Worm (Caenorhabditis elegans) whole organism, L3 larva: Measurements from ENCODE around the gene C01B10.9.
A peak's percentile ranks its signal among the peaks of the same experiment; 100 is the strongest.

ENCODE experiments used
- R02D3.7 ChIP-seq: fragments of 150-350 bp; optimal IDR thresholded peaks from 2 replicates; lab custom pipeline; 2014; ENCODE audit warnings: missing biosample characterization, missing genetic modification characterization
- ZK546.5 ChIP-seq: sonication (generic microtip); optimal IDR thresholded peaks from 2 replicates; lab custom pipeline; 2017; ENCODE audit warnings: missing biosample characterization, missing genetic modification characterization
- aly-2 ChIP-seq: fragments of 150-350 bp; optimal IDR thresholded peaks from 2 replicates; lab custom pipeline; 2014; ENCODE audit warnings: missing biosample characterization, missing genetic modification characterization
- ama-1 ChIP-seq: fragments of 150-350 bp; optimal IDR thresholded peaks from 2 replicates; lab custom pipeline; 2018
- ceh-16 ChIP-seq: sonication (generic microtip); optimal IDR thresholded peaks from 2 replicates; lab custom pipeline; 2017; ENCODE audit warnings: missing biosample characterization, missing genetic modification characterization
- ceh-28 ChIP-seq: fragments of 150-350 bp; optimal IDR thresholded peaks from 2 replicates; lab custom pipeline; 2014; ENCODE audit warnings: missing biosample characterization, missing genetic modification reagents, missing genetic modification characterization
- ceh-82 ChIP-seq: fragments of 150-350 bp; optimal IDR thresholded peaks from 2 replicates; lab custom pipeline; 2014; ENCODE audit warnings: missing biosample characterization, missing genetic modification characterization
- ceh-9 ChIP-seq: sonication (generic microtip); optimal IDR thresholded peaks from 2 replicates; lab custom pipeline; 2018; ENCODE audit warnings: missing biosample characterization, missing genetic modification characterization
- daf-12 ChIP-seq: fragments of 150-350 bp; optimal IDR thresholded peaks from 2 replicates; lab custom pipeline; 2014; ENCODE audit warnings: missing biosample characterization, missing genetic modification reagents, missing genetic modification characterization
- egl-27 ChIP-seq: sonication (generic microtip); optimal IDR thresholded peaks from 4 replicates; lab custom pipeline; 2017; ENCODE audit warnings: missing biosample characterization, missing genetic modification reagents, missing genetic modification characterization
- egl-5 ChIP-seq: fragments of 150-350 bp; optimal IDR thresholded peaks from 2 replicates; lab custom pipeline; 2017; ENCODE audit warnings: missing biosample characterization, missing genetic modification reagents, missing genetic modification characterization, inconsistent platforms
- elt-1 ChIP-seq: fragments of 150-350 bp; optimal IDR thresholded peaks from 2 replicates; lab custom pipeline; 2014; ENCODE audit warnings: missing biosample characterization, missing genetic modification characterization
- elt-2 ChIP-seq: sonication (generic microtip); optimal IDR thresholded peaks from 2 replicates; lab custom pipeline; 2016; ENCODE audit warnings: missing genetic modification reagents, mild to moderate bottlenecking, missing genetic modification characterization, missing compliant biosample characterization
- eor-1 ChIP-seq, 2 experiments: fragments of 150-350 bp; optimal IDR thresholded peaks; 2 replicates each; lab custom pipeline; 2014 to 2018; ENCODE audit warnings: missing biosample characterization in 2 of 2, missing genetic modification characterization in 2 of 2
- fkh-10 ChIP-seq: sonication (generic microtip); optimal IDR thresholded peaks from 2 replicates; lab custom pipeline; 2017; ENCODE audit warnings: missing biosample characterization, missing genetic modification reagents, missing genetic modification characterization
- fkh-2 ChIP-seq: fragments of 150-350 bp; optimal IDR thresholded peaks from 2 replicates; lab custom pipeline; 2014; ENCODE audit warnings: missing biosample characterization, missing genetic modification reagents, missing genetic modification characterization
- fos-1 ChIP-seq: fragments of 150-350 bp; optimal IDR thresholded peaks from 2 replicates; lab custom pipeline; 2014; ENCODE audit warnings: missing biosample characterization, missing genetic modification characterization
- hmg-11 ChIP-seq: sonication (generic microtip); optimal IDR thresholded peaks from 2 replicates; lab custom pipeline; 2016; ENCODE audit warnings: missing genetic modification characterization, missing compliant biosample characterization
- jun-1 ChIP-seq: fragments of 150-350 bp; optimal IDR thresholded peaks from 2 replicates; lab custom pipeline; 2014; ENCODE audit warnings: missing biosample characterization, missing genetic modification reagents, missing genetic modification characterization
- lin-15B ChIP-seq: fragments of 150-350 bp; optimal IDR thresholded peaks from 2 replicates; lab custom pipeline; 2014; ENCODE audit warnings: missing biosample characterization, missing genetic modification characterization
- lin-39 ChIP-seq: fragments of 150-350 bp; optimal IDR thresholded peaks from 2 replicates; lab custom pipeline; 2018; ENCODE audit warnings: missing biosample characterization, missing genetic modification reagents, missing genetic modification characterization
- lsy-12 ChIP-seq: sonication (generic microtip); optimal IDR thresholded peaks from 2 replicates; lab custom pipeline; 2016; ENCODE audit warnings: mild to moderate bottlenecking, missing genetic modification characterization, missing compliant biosample characterization
- mdl-1 ChIP-seq: fragments of 150-350 bp; optimal IDR thresholded peaks from 2 replicates; lab custom pipeline; 2014; ENCODE audit warnings: missing biosample characterization, missing genetic modification characterization
- mml-1 ChIP-seq: fragments of 150-350 bp; sonication (generic microtip); optimal IDR thresholded peaks from 3 replicates; lab custom pipeline; 2014; ENCODE audit warnings: missing biosample characterization, missing genetic modification characterization
- nfya-1 ChIP-seq: sonication (generic microtip); optimal IDR thresholded peaks from 2 replicates; lab custom pipeline; 2017; ENCODE audit warnings: missing genetic modification characterization, mild to moderate bottlenecking, missing compliant biosample characterization, antibody characterized with exemption, moderate library complexity; ENCODE audit not compliant: insufficient read depth
- nhr-11 ChIP-seq: fragments of 150-350 bp; optimal IDR thresholded peaks from 2 replicates; lab custom pipeline; 2014; ENCODE audit warnings: missing biosample characterization, missing genetic modification characterization
- nhr-12 ChIP-seq: fragments of 150-350 bp; optimal IDR thresholded peaks from 2 replicates; lab custom pipeline; 2014; ENCODE audit warnings: missing biosample characterization, missing genetic modification characterization
- nhr-23 ChIP-seq: fragments of 150-350 bp; optimal IDR thresholded peaks from 2 replicates; lab custom pipeline; 2014; ENCODE audit warnings: missing biosample characterization, missing genetic modification reagents, missing genetic modification characterization
- nhr-237 ChIP-seq: fragments of 150-350 bp; optimal IDR thresholded peaks from 2 replicates; lab custom pipeline; 2014; ENCODE audit warnings: missing biosample characterization, missing genetic modification characterization
- nhr-25 ChIP-seq: sonication (generic microtip); optimal IDR thresholded peaks from 2 replicates; lab custom pipeline; 2017; ENCODE audit warnings: missing biosample characterization, missing genetic modification characterization
- nhr-28 ChIP-seq: fragments of 150-350 bp; optimal IDR thresholded peaks from 2 replicates; lab custom pipeline; 2014; ENCODE audit warnings: missing biosample characterization, missing genetic modification characterization
- nhr-43 ChIP-seq: sonication (generic microtip); optimal IDR thresholded peaks from 2 replicates; lab custom pipeline; 2016; ENCODE audit warnings: mild to moderate bottlenecking, missing genetic modification characterization, missing compliant biosample characterization; ENCODE audit not compliant: poor library complexity, severe bottlenecking
- nhr-67 ChIP-seq: fragments of 150-350 bp; optimal IDR thresholded peaks from 2 replicates; lab custom pipeline; 2014; ENCODE audit warnings: missing biosample characterization, missing genetic modification characterization
- nhr-76 ChIP-seq: fragments of 150-350 bp; sonication (generic microtip); optimal IDR thresholded peaks from 5 replicates; lab custom pipeline; 2014; ENCODE audit warnings: missing biosample characterization, missing genetic modification characterization
- nhr-77 ChIP-seq: fragments of 150-350 bp; optimal IDR thresholded peaks from 2 replicates; lab custom pipeline; 2014; ENCODE audit warnings: missing biosample characterization, missing genetic modification characterization
- pha-4 ChIP-seq: fragments of 150-350 bp; optimal IDR thresholded peaks from 2 replicates; lab custom pipeline; 2014; ENCODE audit warnings: missing biosample characterization, missing genetic modification reagents, missing genetic modification characterization
- pqm-1 ChIP-seq: fragments of 150-350 bp; optimal IDR thresholded peaks from 2 replicates; lab custom pipeline; 2017; ENCODE audit warnings: missing biosample characterization, missing genetic modification characterization, inconsistent platforms
- sea-2 ChIP-seq: fragments of 150-350 bp; sonication (generic microtip); optimal IDR thresholded peaks from 4 replicates; lab custom pipeline; 2014; ENCODE audit warnings: missing biosample characterization, missing genetic modification reagents, missing genetic modification characterization
- skn-1 ChIP-seq: fragments of 150-350 bp; optimal IDR thresholded peaks from 2 replicates; lab custom pipeline; 2014; ENCODE audit warnings: missing biosample characterization, missing genetic modification characterization
- snpc-4 ChIP-seq: fragments of 150-350 bp; optimal IDR thresholded peaks from 2 replicates; lab custom pipeline; 2014; ENCODE audit warnings: missing biosample characterization, missing genetic modification characterization
- unc-39 ChIP-seq: sonication (generic microtip); optimal IDR thresholded peaks from 4 replicates; lab custom pipeline; 2017; ENCODE audit warnings: missing biosample characterization, missing genetic modification characterization
- unc-62 ChIP-seq: fragments of 150-350 bp; sonication (generic microtip); optimal IDR thresholded peaks from 4 replicates; lab custom pipeline; 2014; ENCODE audit warnings: missing biosample characterization, missing genetic modification reagents, missing genetic modification characterization
- zag-1 ChIP-seq: fragments of 150-350 bp; optimal IDR thresholded peaks from 2 replicates; lab custom pipeline; 2014; ENCODE audit warnings: missing biosample characterization, missing genetic modification characterization
- ztf-4 ChIP-seq: fragments of 150-350 bp; optimal IDR thresholded peaks from 2 replicates; lab custom pipeline; 2014; ENCODE audit warnings: missing biosample characterization, missing genetic modification characterization

Gene C01B10.9

ce11 chrIV:6631704-6632272, at the start of gene C01B10.9, which contains the start of gene cest-5.1:
Gene C01B10.9, plus strand, starts transcription at chrIV:6632222.
Gene cest-5.1, minus strand, starts transcription at chrIV:6631754.
- TF ChIP-seq elt-2 (tag; lab: Kevin White, UChicago) (peak; percentile 49), hmg-11 (tag; lab: Kevin White, UChicago) (peak; percentile 25), aly-2 (tag; lab: Kevin White, UChicago) (no peak), ceh-16 (no peak), nfya-1 (tag; lab: Kevin White, UChicago) (peak; percentile 80), eor-1 (tag; optimal IDR thresholded peaks at IDR 0.05; lab: Kevin White, UChicago) (no peak), nhr-23 (no peak), lin-15B (peak; percentile 83), nhr-43 (peak; percentile 91), R02D3.7 (tag; lab: Kevin White, UChicago) (peak; percentile 53), pha-4 (tag; lab: Kevin White, UChicago) (peak; percentile 78), snpc-4 (tag; lab: Kevin White, UChicago) (peak; percentile 31), ceh-28 (peak; percentile 37), nhr-76 (tag; lab: Kevin White, UChicago) (no peak), lsy-12 (peak; percentile 61), pqm-1 (tag; lab: Kevin White, UChicago) (peak; percentile 18)

ce11 chrIV:6582604-6583003, 49.4 kb upstream of the C01B10.9 start, which contains the start of gene odr-8:
Gene odr-8, minus strand, starts transcription at chrIV:6582704.
- no peak for TF ChIP-seq zag-1
- TF ChIP-seq ztf-4 (tag; lab: Kevin White, UChicago), result no peak
- TF ChIP-seq nhr-11, result no peak
- TF ChIP-seq fkh-2, result no peak
- TF ChIP-seq mml-1 (tag; lab: Kevin White, UChicago), result no peak
- no peak for TF ChIP-seq unc-39 (tag; lab: Kevin White, UChicago)
- TF ChIP-seq elt-1 (tag; lab: Kevin White, UChicago), result no peak
- no peak for TF ChIP-seq nhr-76 (tag; lab: Kevin White, UChicago)
- no peak for TF ChIP-seq lin-15B
- no peak for TF ChIP-seq lsy-12
- TF ChIP-seq nhr-28 (tag; lab: Kevin White, UChicago), result no peak
- no peak for TF ChIP-seq ceh-82 (tag; lab: Kevin White, UChicago)
- TF ChIP-seq R02D3.7 (tag; lab: Kevin White, UChicago), result no peak
- TF ChIP-seq fkh-10, result no peak
- no peak for TF ChIP-seq unc-62
- TF ChIP-seq ceh-28, result no peak
- TF ChIP-seq lin-39 (tag; lab: Kevin White, UChicago), result no peak
- no peak for TF ChIP-seq sea-2 (GFP tag; lab: Kevin White, UChicago)

- TF ChIP-seq lsy-12, result peak; percentile 27
- TF ChIP-seq egl-27, result no peak
- no peak for TF ChIP-seq nhr-237 (tag; lab: Kevin White, UChicago)
- no peak for TF ChIP-seq ZK546.5 (tag; lab: Kevin White, UChicago)
- no peak for TF ChIP-seq sea-2 (GFP tag; lab: Kevin White, UChicago)
- TF ChIP-seq fos-1 (tag; lab: Kevin White, UChicago), result no peak
- no peak for TF ChIP-seq zag-1
- no peak for TF ChIP-seq nhr-77 (tag; lab: Kevin White, UChicago)
- TF ChIP-seq nhr-25, result peak; percentile 89
- TF ChIP-seq ceh-28, result peak; percentile 18
- TF ChIP-seq nhr-11, result no peak
- no peak for TF ChIP-seq nhr-12 (tag; lab: Kevin White, UChicago)
- TF ChIP-seq nhr-23, result peak; percentile 85
- no peak for TF ChIP-seq elt-1 (tag; lab: Kevin White, UChicago)
- no peak for TF ChIP-seq nhr-67 (tag; lab: Kevin White, UChicago)
- TF ChIP-seq eor-1 (tag; optimal IDR thresholded peaks at IDR 0.05; lab: Kevin White, UChicago), result no peak
- peak; percentile 83 for TF ChIP-seq skn-1
- peak; percentile 68 for TF ChIP-seq R02D3.7 (tag; lab: Kevin White, UChicago)
- TF ChIP-seq ceh-82 (tag; lab: Kevin White, UChicago), result no peak
- TF ChIP-seq pqm-1 (tag; lab: Kevin White, UChicago), result peak; percentile 62
- TF ChIP-seq lin-15B, result peak; percentile 94
- peak; percentile 34 for TF ChIP-seq jun-1 (tag; lab: Kevin White, UChicago)
- no peak for TF ChIP-seq unc-39 (tag; lab: Kevin White, UChicago)
- peak; percentile 71 for TF ChIP-seq egl-5 (tag; lab: Kevin White, UChicago)
- TF ChIP-seq fkh-2, result no peak
- peak; percentile 64 for TF ChIP-seq lin-39 (tag; lab: Kevin White, UChicago)
- TF ChIP-seq mml-1 (tag; lab: Kevin White, UChicago), result no peak
- no peak for TF ChIP-seq ama-1 (lab: Kevin White, UChicago)
- TF ChIP-seq nhr-76 (tag; lab: Kevin White, UChicago), result no peak
- TF ChIP-seq nhr-28 (tag; lab: Kevin White, UChicago), result no peak
- TF ChIP-seq hmg-11 (tag; lab: Kevin White, UChicago), result peak; percentile 76
- TF ChIP-seq ceh-16, result no peak
- TF ChIP-seq ztf-4 (tag; lab: Kevin White, UChicago), result no peak
- no peak for TF ChIP-seq mdl-1 (tag; lab: Kevin White, UChicago)
- TF ChIP-seq aly-2 (tag; lab: Kevin White, UChicago), result no peak
- no peak for TF ChIP-seq ceh-9 (tag; lab: Kevin White, UChicago)
- TF ChIP-seq nhr-43, result peak; percentile 69
- no peak for TF ChIP-seq daf-12 (tag; lab: Kevin White, UChicago)
- TF ChIP-seq fkh-10, result peak; percentile 44
- peak; percentile 86 for TF ChIP-seq nfya-1 (tag; lab: Kevin White, UChicago)
- peak; percentile 28 for TF ChIP-seq elt-2 (tag; lab: Kevin White, UChicago)
Observed at ce11 chrIV:6585397-6585921, 46.6 kb upstream of the C01B10.9 start, which contains the start of the genes F38A5.2 and dnj-11. Gene F38A5.2, minus strand, starts transcription at chrIV:6585400. Gene dnj-11, plus strand, starts transcription at chrIV:6585871.
